Worm (Caenorhabditis elegans) whole organism, L4 larva: ENCODE measurements around the gene lgc-8.
A peak's percentile ranks its signal among the peaks of the same experiment; 100 is the strongest.

Experiments used
- D1046.2 ChIP-seq: fragments of 200-800 bp; sonication (Bioruptor generic); IDR thresholded peaks from 2 replicates; pipeline ENCODE4 v1.3.6; 2022; ENCODE audit warnings: missing genetic modification characterization, missing compliant biosample characterization
- F37D6.2 ChIP-seq: sonication (generic microtip); optimal IDR thresholded peaks from 2 replicates; lab custom pipeline; 2016; ENCODE audit warnings: mild to moderate bottlenecking, missing genetic modification characterization, missing compliant biosample characterization
- Y105C5A.15 ChIP-seq: fragments of 200-800 bp; sonication (Bioruptor generic); IDR thresholded peaks from 2 replicates; pipeline ENCODE4 v1.3.6; 2022; ENCODE audit warnings: missing genetic modification characterization, missing compliant biosample characterization
- Y48G9A.11 ChIP-seq: fragments of 200-800 bp; sonication (Bioruptor generic); IDR thresholded peaks from 2 replicates; pipeline ENCODE4 v1.3.6; 2022; ENCODE audit warnings: missing genetic modification reagents, missing genetic modification characterization, missing compliant biosample characterization
- Y5F2A.4 ChIP-seq: fragments of 200-800 bp; sonication (Bioruptor generic); optimal IDR thresholded peaks from 2 replicates; lab custom pipeline; 2018; ENCODE audit warnings: mild to moderate bottlenecking, missing genetic modification characterization, missing compliant biosample characterization
- Y75B8A.6 ChIP-seq: fragments of 200-800 bp; sonication (Bioruptor generic); IDR thresholded peaks from 2 replicates; pipeline ENCODE4 v1.3.6; 2022; ENCODE audit warnings: missing genetic modification reagents, missing genetic modification characterization, missing compliant biosample characterization
- ZK337.2 ChIP-seq: fragments of 200-800 bp; sonication (Bioruptor generic); IDR thresholded peaks from 2 replicates; pipeline ENCODE4 v1.3.6; 2022; ENCODE audit warnings: missing genetic modification reagents, missing genetic modification characterization, missing compliant biosample characterization
- aly-2 ChIP-seq: sonication (generic microtip); optimal IDR thresholded peaks from 2 replicates; lab custom pipeline; 2018; ENCODE audit warnings: missing biosample characterization, missing genetic modification characterization
- attf-4 ChIP-seq: sonication (generic microtip); optimal IDR thresholded peaks from 3 replicates; lab custom pipeline; 2017; ENCODE audit warnings: missing biosample characterization, missing genetic modification characterization
- ceh-62 ChIP-seq: sonication (generic microtip); optimal IDR thresholded peaks from 2 replicates; lab custom pipeline; 2017; ENCODE audit warnings: missing biosample characterization, missing genetic modification characterization
- ces-1 ChIP-seq: fragments of 150-350 bp; sonication (generic microtip); optimal IDR thresholded peaks from 4 replicates; lab custom pipeline; 2014; ENCODE audit warnings: missing biosample characterization, missing genetic modification reagents, missing genetic modification characterization
- cey-2 ChIP-seq: sonication (generic microtip); optimal IDR thresholded peaks from 3 replicates; lab custom pipeline; 2017; ENCODE audit warnings: missing genetic modification characterization, mild to moderate bottlenecking, missing compliant biosample characterization, antibody characterized with exemption, borderline replicate concordance; ENCODE audit not compliant: insufficient read depth
- ctbp-1 ChIP-seq: fragments of 200-800 bp; sonication (Bioruptor generic); IDR thresholded peaks from 2 replicates; pipeline ENCODE4 v1.3.6; 2022; ENCODE audit warnings: missing genetic modification reagents, missing genetic modification characterization, missing compliant biosample characterization
- daf-12 ChIP-seq: fragments of 150-350 bp; optimal IDR thresholded peaks from 2 replicates; lab custom pipeline; 2014; ENCODE audit warnings: missing biosample characterization, missing genetic modification reagents, missing genetic modification characterization
- daf-16 ChIP-seq, 3 experiments: sonication (generic microtip); optimal IDR thresholded peaks; 2 replicates each; lab custom pipeline; 2016 to 2017; ENCODE audit warnings: missing genetic modification characterization in 3 of 3, missing genetic modification reagents in 3 of 3, mild to moderate bottlenecking in 2 of 3, missing compliant biosample characterization in 2 of 3, missing biosample characterization in 1 of 3, moderate library complexity in 1 of 3
- dmd-6 ChIP-seq: fragments of 200-800 bp; sonication (Bioruptor generic); IDR thresholded peaks from 2 replicates; pipeline ENCODE4 v1.3.6; 2022; ENCODE audit warnings: missing genetic modification reagents, missing genetic modification characterization, missing compliant biosample characterization
- dmd-9 ChIP-seq: fragments of 200-800 bp; sonication (Bioruptor generic); IDR thresholded peaks from 2 replicates; pipeline ENCODE4 v1.3.6; 2022; ENCODE audit warnings: missing genetic modification reagents, missing genetic modification characterization, missing compliant biosample characterization
- dve-1 ChIP-seq: sonication (generic microtip); optimal IDR thresholded peaks from 2 replicates; lab custom pipeline; 2017; ENCODE audit warnings: antibody characterized with exemption, mild to moderate bottlenecking, missing genetic modification characterization, missing compliant biosample characterization; ENCODE audit not compliant: insufficient read depth
- egl-27 ChIP-seq: sonication (generic microtip); optimal IDR thresholded peaks from 3 replicates; lab custom pipeline; 2017; ENCODE audit warnings: missing biosample characterization, missing genetic modification reagents, missing genetic modification characterization
- egl-43 ChIP-seq: fragments of 200-800 bp; sonication (Bioruptor generic); IDR thresholded peaks from 2 replicates; pipeline ENCODE4 v1.3.6; 2022; ENCODE audit warnings: missing genetic modification reagents, missing genetic modification characterization, missing compliant biosample characterization
- fkh-10 ChIP-seq: fragments of 150-350 bp; optimal IDR thresholded peaks from 2 replicates; lab custom pipeline; 2014; ENCODE audit warnings: missing biosample characterization, missing genetic modification reagents, missing genetic modification characterization
- fos-1 ChIP-seq: fragments of 150-350 bp; optimal IDR thresholded peaks from 2 replicates; lab custom pipeline; 2014; ENCODE audit warnings: missing biosample characterization, missing genetic modification characterization
- hlh-30 ChIP-seq: sonication (generic microtip); optimal IDR thresholded peaks from 2 replicates; lab custom pipeline; 2017; ENCODE audit warnings: antibody characterized with exemption, mild to moderate bottlenecking, missing genetic modification characterization, missing compliant biosample characterization; ENCODE audit not compliant: insufficient read depth
- lin-13 ChIP-seq: fragments of 150-350 bp; optimal IDR thresholded peaks from 2 replicates; lab custom pipeline; 2014; ENCODE audit warnings: missing biosample characterization, missing genetic modification reagents, missing genetic modification characterization
- lir-3 ChIP-seq: sonication (generic microtip); optimal IDR thresholded peaks from 2 replicates; lab custom pipeline; 2016; ENCODE audit warnings: mild to moderate bottlenecking, missing genetic modification characterization, missing compliant biosample characterization
- madf-5 ChIP-seq, 2 experiments: fragments of 200-800 bp; sonication (Bioruptor generic); IDR thresholded peaks; 2 replicates each; pipeline ENCODE4 v1.3.6; 2022; ENCODE audit warnings: missing compliant biosample characterization in 2 of 2, missing genetic modification characterization in 2 of 2
- mdl-1 ChIP-seq, 2 experiments: fragments of 150-350 bp in 1 of 2; sonication (generic microtip) in 1 of 2; optimal IDR thresholded peaks; 2 replicates each; lab custom pipeline; 2014 to 2017; ENCODE audit warnings: missing biosample characterization in 2 of 2, missing genetic modification characterization in 2 of 2
- mdt-29 ChIP-seq: fragments of 200-800 bp; sonication (Bioruptor generic); IDR thresholded peaks from 2 replicates; pipeline ENCODE4 v1.3.6; 2022; ENCODE audit warnings: missing genetic modification reagents, missing genetic modification characterization, missing compliant biosample characterization
- mxl-3 ChIP-seq: fragments of 200-800 bp; sonication (Bioruptor generic); optimal IDR thresholded peaks from 2 replicates; lab custom pipeline; 2018; ENCODE audit warnings: mild to moderate bottlenecking, missing genetic modification characterization, missing compliant biosample characterization
- nhr-10 ChIP-seq: fragments of 150-350 bp; optimal IDR thresholded peaks from 2 replicates; lab custom pipeline; 2014; ENCODE audit warnings: missing biosample characterization, missing genetic modification characterization
- nhr-11 ChIP-seq: fragments of 150-350 bp; optimal IDR thresholded peaks from 2 replicates; lab custom pipeline; 2014; ENCODE audit warnings: missing biosample characterization, missing genetic modification characterization
- nhr-111 ChIP-seq: fragments of 200-800 bp; sonication (Bioruptor generic); optimal IDR thresholded peaks from 2 replicates; lab custom pipeline; 2018; ENCODE audit warnings: mild to moderate bottlenecking, missing genetic modification characterization, missing compliant biosample characterization
- nhr-25 ChIP-seq: sonication (generic microtip); optimal IDR thresholded peaks from 2 replicates; lab custom pipeline; 2017; ENCODE audit warnings: missing genetic modification characterization, mild to moderate bottlenecking, missing compliant biosample characterization, antibody characterized with exemption, moderate library complexity, borderline replicate concordance; ENCODE audit not compliant: insufficient read depth
- nhr-42 ChIP-seq: fragments of 200-800 bp; sonication (Bioruptor generic); IDR thresholded peaks from 2 replicates; pipeline ENCODE4 v1.3.6; 2022; ENCODE audit warnings: missing genetic modification characterization, missing compliant biosample characterization
- nhr-77 ChIP-seq: fragments of 150-350 bp; optimal IDR thresholded peaks from 2 replicates; lab custom pipeline; 2014; ENCODE audit warnings: missing biosample characterization, missing genetic modification characterization
- php-3 ChIP-seq: fragments of 200-800 bp; sonication (Bioruptor generic); IDR thresholded peaks from 2 replicates; pipeline ENCODE4 v1.3.6; 2022; ENCODE audit warnings: missing genetic modification reagents, missing genetic modification characterization, missing compliant biosample characterization
- pqm-1 ChIP-seq: sonication (generic microtip); optimal IDR thresholded peaks from 2 replicates; lab custom pipeline; 2017; ENCODE audit warnings: missing biosample characterization, missing genetic modification characterization
- set-16 ChIP-seq: fragments of 200-800 bp; sonication (Bioruptor generic); IDR thresholded peaks from 2 replicates; pipeline ENCODE4 v1.3.6; 2022; ENCODE audit warnings: missing genetic modification reagents, missing genetic modification characterization, missing compliant biosample characterization
- snpc-1.2 ChIP-seq: fragments of 200-800 bp; sonication (Bioruptor generic); IDR thresholded peaks from 2 replicates; pipeline ENCODE4 v1.3.6; 2022; ENCODE audit warnings: missing genetic modification reagents, missing genetic modification characterization, missing compliant biosample characterization
- snpc-4 ChIP-seq: fragments of 150-350 bp; optimal IDR thresholded peaks from 2 replicates; lab custom pipeline; 2014; ENCODE audit warnings: missing biosample characterization, missing genetic modification characterization
- spr-3 ChIP-seq: fragments of 200-800 bp; sonication (Bioruptor generic); optimal IDR thresholded peaks from 2 replicates; lab custom pipeline; 2018; ENCODE audit warnings: mild to moderate bottlenecking, missing genetic modification characterization, missing compliant biosample characterization
- tag-97 ChIP-seq: fragments of 200-800 bp; sonication (Bioruptor generic); IDR thresholded peaks from 2 replicates; pipeline ENCODE4 v1.3.6; 2022; ENCODE audit warnings: missing genetic modification characterization, missing compliant biosample characterization
- tra-1 ChIP-seq: fragments of 200-800 bp; sonication (Bioruptor generic); IDR thresholded peaks from 2 replicates; pipeline ENCODE4 v1.3.6; 2022; ENCODE audit warnings: missing genetic modification reagents, missing genetic modification characterization, missing compliant biosample characterization
- unc-130 ChIP-seq: sonication (generic microtip); optimal IDR thresholded peaks from 2 replicates; lab custom pipeline; 2016; ENCODE audit warnings: missing genetic modification reagents, missing genetic modification characterization, missing compliant biosample characterization
- unc-39 ChIP-seq: sonication (generic microtip); optimal IDR thresholded peaks from 2 replicates; lab custom pipeline; 2017; ENCODE audit warnings: missing biosample characterization, missing genetic modification characterization
- unc-62 ChIP-seq, 3 experiments: fragments of 150-350 bp in 1 of 3; sonication (generic microtip); optimal IDR thresholded peaks in 2 of 3; peaks in 1 of 3; 1 replicate in 1 of 3; 2 replicates in 2 of 3; lab custom pipeline; 2014 to 2017; ENCODE audit warnings: missing biosample characterization in 3 of 3, missing genetic modification characterization in 3 of 3, missing genetic modification reagents in 3 of 3, missing genotype in 1 of 3
- zag-1 ChIP-seq: fragments of 150-350 bp; optimal IDR thresholded peaks from 2 replicates; lab custom pipeline; 2014; ENCODE audit warnings: missing biosample characterization, missing genetic modification characterization
- zfp-3 ChIP-seq: fragments of 200-800 bp; sonication (Bioruptor generic); conservative IDR thresholded peaks from 2 replicates; pipeline ENCODE4 v1.3.6; 2022; ENCODE audit warnings: missing genetic modification reagents, missing genetic modification characterization, missing compliant biosample characterization
- zip-11 ChIP-seq: fragments of 200-800 bp; sonication (Bioruptor generic); IDR thresholded peaks from 2 replicates; pipeline ENCODE4 v1.3.6; 2022; ENCODE audit warnings: missing genetic modification characterization, missing compliant biosample characterization
- ztf-11 ChIP-seq: fragments of 150-350 bp; optimal IDR thresholded peaks from 2 replicates; lab custom pipeline; 2014; ENCODE audit warnings: missing biosample characterization, missing genetic modification characterization

The lgc-8 gene

ce11 chrIV:14764719-14765173, 49.1 kb downstream of the lgc-8 start (continued):
- no peak for TF ChIP-seq Y75B8A.6 (GFP tag; lab: Robert Waterston, UW)
- TF ChIP-seq fos-1 (tag; lab: Kevin White, UChicago): no peak
- TF ChIP-seq cey-2 (tag; lab: Kevin White, UChicago): no peak
- TF ChIP-seq ceh-62 (tag; lab: Kevin White, UChicago): no peak
- TF ChIP-seq dve-1 (tag; lab: Kevin White, UChicago): no peak
- peak; percentile 71 for TF ChIP-seq Y48G9A.11 (GFP tag; lab: Robert Waterston, UW)
- no peak for TF ChIP-seq madf-5 (GFP tag; IDR thresholded peaks at IDR 0.05; lab: Robert Waterston, UW)
- no peak for TF ChIP-seq dmd-9 (GFP tag; lab: Robert Waterston, UW)
- TF ChIP-seq nhr-77 (tag; lab: Kevin White, UChicago): no peak
- no peak for TF ChIP-seq unc-39 (tag; lab: Kevin White, UChicago)
- 0 out of 2 replicates have a peak, but pooled peaks have one; percentile 30 for TF ChIP-seq ZK337.2 (GFP tag; lab: Robert Waterston, UW)
- no peak for TF ChIP-seq zfp-3 (GFP tag; lab: Robert Waterston, UW)
- TF ChIP-seq unc-130: peak; percentile 75
- no peak for TF ChIP-seq lir-3 (tag; lab: Kevin White, UChicago)
- no peak for TF ChIP-seq spr-3
- no peak for TF ChIP-seq nhr-10
- no peak for TF ChIP-seq zip-11
- no peak for TF ChIP-seq D1046.2 (GFP tag; lab: Robert Waterston, UW)
- peak in 1 of 2 experiments; percentile 25 for TF ChIP-seq unc-62 (GFP tag; optimal IDR thresholded peaks at IDR 0.05 in 1 of 2; lab: Kevin White, UChicago)
- no peak for TF ChIP-seq unc-62 (tag; optimal IDR thresholded peaks at IDR 0.05; lab: Kevin White, UChicago)
- TF ChIP-seq mxl-3 (GFP tag; lab: Kevin White, UChicago): no peak
- no peak for TF ChIP-seq tag-97 (GFP tag; lab: Robert Waterston, UW)
- TF ChIP-seq tra-1 (GFP tag; lab: Robert Waterston, UW): no peak
- no peak for TF ChIP-seq nhr-11 (tag; lab: Kevin White, UChicago)
- TF ChIP-seq lin-13 (GFP tag; lab: Kevin White, UChicago): no peak
- no peak for TF ChIP-seq pqm-1
- TF ChIP-seq php-3 (GFP tag; lab: Robert Waterston, UW): no peak
- TF ChIP-seq nhr-42 (GFP tag; lab: Robert Waterston, UW): no peak
- no peak for TF ChIP-seq zag-1 (tag; lab: Kevin White, UChicago)
- TF ChIP-seq egl-27: no peak
- no peak for TF ChIP-seq attf-4
- TF ChIP-seq dmd-6: 0 out of 2 replicates have a peak, but pooled peaks have one; percentile 5
- TF ChIP-seq nhr-111 (GFP tag; lab: Kevin White, UChicago): no peak
- no peak for TF ChIP-seq ztf-11 (tag; lab: Kevin White, UChicago)
- TF ChIP-seq fkh-10 (GFP tag; lab: Kevin White, UChicago): no peak
- TF ChIP-seq F37D6.2: no peak
- peak; percentile 99 for TF ChIP-seq snpc-1.2 (GFP tag; lab: Robert Waterston, UW)
- TF ChIP-seq snpc-4: peak; percentile 36
- TF ChIP-seq hlh-30 (tag; lab: Kevin White, UChicago): no peak
- TF ChIP-seq Y105C5A.15: no peak
- no peak for TF ChIP-seq daf-16 (GFP tag; optimal IDR thresholded peaks at IDR 0.05; lab: Kevin White, UChicago)
- TF ChIP-seq daf-16 (tag; optimal IDR thresholded peaks at IDR 0.05; lab: Kevin White, UChicago): no peak
- TF ChIP-seq set-16: peak; percentile 39; the same call in 1 of the 2 replicates
- TF ChIP-seq mdl-1 (tag; optimal IDR thresholded peaks at IDR 0.05; lab: Kevin White, UChicago): no peak
- no peak for TF ChIP-seq daf-12
- TF ChIP-seq Y5F2A.4: peak; percentile 12
- TF ChIP-seq aly-2 (tag; lab: Kevin White, UChicago): no peak
- TF ChIP-seq egl-43: peak; percentile 61; the same call in 1 of the 2 replicates
- no peak for TF ChIP-seq ctbp-1 (GFP tag; lab: Robert Waterston, UW)
- TF ChIP-seq nhr-25: no peak
- peak; percentile 90 for TF ChIP-seq mdt-29 (GFP tag; lab: Robert Waterston, UW)
- TF ChIP-seq ces-1 (GFP tag; lab: Kevin White, UChicago): no peak
